Fruit fly (Drosophila melanogaster): ENCODE data around the gene Rala.

Rala gene

DNA sequence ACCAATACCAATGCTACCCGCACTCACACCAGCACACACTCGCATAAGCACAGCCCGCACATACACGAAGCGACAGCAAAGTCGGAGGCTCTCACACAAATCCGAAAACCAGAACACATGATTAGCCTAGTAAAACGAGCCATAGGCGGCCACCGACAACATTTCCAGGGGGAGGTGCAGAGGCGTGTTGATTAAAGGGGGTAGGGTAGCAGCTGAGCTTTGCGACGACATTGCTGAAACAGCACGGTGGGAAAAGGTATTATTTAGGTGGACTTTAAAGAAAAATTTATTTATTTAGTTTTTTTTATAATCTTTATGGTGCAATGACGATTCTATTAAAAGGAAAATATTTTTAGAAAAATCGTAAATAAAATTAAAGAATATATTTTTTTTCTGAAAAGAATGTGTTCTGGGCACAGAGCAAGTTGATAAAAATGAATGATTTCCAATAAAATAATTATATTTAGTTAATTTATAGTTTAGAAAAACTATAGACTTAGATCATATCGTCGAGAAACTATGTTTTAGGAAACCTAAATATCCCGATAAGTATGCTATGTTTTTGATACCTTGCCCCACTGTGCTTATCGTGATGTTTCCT, 24.6 kb upstream of the Rala start (continued):
- TF ChIP-seq trh (GFP tag; optimal IDR thresholded peaks at IDR 0.05): peak; percentile 54
- TF ChIP-seq CG3847 (GFP tag; IDR thresholded peaks at IDR 0.05): peak; percentile 56
- no peak for TF ChIP-seq Dip3 (GFP tag; optimal IDR thresholded peaks at IDR 0.05)
- TF ChIP-seq tna (GFP tag; IDR thresholded peaks at IDR 0.05; ENCODE audit: partially characterized antibody): no peak
- TF ChIP-seq Taf1 (GFP tag; IDR thresholded peaks at IDR 0.05): no peak; the same call in 1 of the 2 replicates
- TF ChIP-seq lola (GFP tag; optimal IDR thresholded peaks at IDR 0.05): peak in 1 of 3 experiments; percentile 89
- TF ChIP-seq Lpt (GFP tag; optimal IDR thresholded peaks at IDR 0.05): no peak
- TF ChIP-seq CG6175 (GFP tag; IDR thresholded peaks at IDR 0.05): peak; percentile 59
- no peak for TF ChIP-seq CG7786 (GFP tag; optimal IDR thresholded peaks at IDR 0.05)
- peak; percentile 52 for TF ChIP-seq Chrac-16 (GFP tag; optimal IDR thresholded peaks at IDR 0.05)
- TF ChIP-seq Optix (GFP tag; IDR thresholded peaks at IDR 0.05): peak; percentile 4; the same call in 1 of the 3 replicates
- TF ChIP-seq CG8359 (GFP tag; optimal IDR thresholded peaks at IDR 0.05; ENCODE audit: borderline replicate concordance): peak; percentile 46
- TF ChIP-seq ase (GFP tag; IDR thresholded peaks at IDR 0.05): peak; percentile 69
- peak; percentile 95 for TF ChIP-seq nmo (GFP tag; optimal IDR thresholded peaks at IDR 0.05)
- TF ChIP-seq HLH4C (GFP tag; IDR thresholded peaks at IDR 0.05; ENCODE audit: partially characterized antibody): no peak
- TF ChIP-seq cg (GFP tag; optimal IDR thresholded peaks at IDR 0.05): no peak
- TF ChIP-seq Rfx (GFP tag; IDR thresholded peaks at IDR 0.05): peak; percentile 81
- peak; percentile 31 for TF ChIP-seq CG1832 (GFP tag; optimal IDR thresholded peaks at IDR 0.05)
- TF ChIP-seq zfh2 (GFP tag; optimal IDR thresholded peaks at IDR 0.05): peak; percentile 39
- peak in 1 of 2 experiments; percentile 20 for TF ChIP-seq crp (GFP tag; optimal IDR thresholded peaks at IDR 0.05)
- TF ChIP-seq tup (GFP tag; optimal IDR thresholded peaks at IDR 0.05): no peak
- TF ChIP-seq CG18011 (GFP tag; optimal IDR thresholded peaks at IDR 0.05): peak; percentile 37
- TF ChIP-seq Fer1 (GFP tag; optimal IDR thresholded peaks at IDR 0.05): peak; percentile 83
- TF ChIP-seq cas (GFP tag; IDR thresholded peaks at IDR 0.05): no peak; the same call in 1 of the 2 replicates
- TF ChIP-seq CG5953 (GFP tag; IDR thresholded peaks at IDR 0.05): peak; percentile 46
- TF ChIP-seq pb (GFP tag; optimal IDR thresholded peaks at IDR 0.05): no peak
- TF ChIP-seq Opbp (GFP tag; IDR thresholded peaks at IDR 0.05; ENCODE audit: partially characterized antibody): no peak
- peak; percentile 30; the same call in 1 of the 3 replicates for TF ChIP-seq zfh1 (GFP tag; IDR thresholded peaks at IDR 0.05)
- TF ChIP-seq ind (GFP tag; optimal IDR thresholded peaks at IDR 0.05): peak; percentile 77
- no peak for TF ChIP-seq ac (GFP tag; optimal IDR thresholded peaks at IDR 0.05)
- TF ChIP-seq Sry-δ (GFP tag; optimal IDR thresholded peaks at IDR 0.05): no peak
- no peak for TF ChIP-seq HmgD (GFP tag; optimal IDR thresholded peaks at IDR 0.05)
- TF ChIP-seq Hr51 (GFP tag; optimal IDR thresholded peaks at IDR 0.05): peak in 1 of 2 experiments; percentile 94
- no peak for TF ChIP-seq CG2199 (GFP tag; IDR thresholded peaks at IDR 0.05)
- no peak for TF ChIP-seq ash1 (GFP tag; optimal IDR thresholded peaks at IDR 0.05)
- TF ChIP-seq chn (GFP tag; optimal IDR thresholded peaks at IDR 0.05): no peak
- TF ChIP-seq vnd (GFP tag; IDR thresholded peaks at IDR 0.05; ENCODE audit: partially characterized antibody): no peak
- peak; percentile 61 for TF ChIP-seq CG15696 (tag; optimal IDR thresholded peaks at IDR 0.05)
- TF ChIP-seq CG18262 (tag; optimal IDR thresholded peaks at IDR 0.05): peak; percentile 96
- TF ChIP-seq CG10267 (tag; optimal IDR thresholded peaks at IDR 0.05): peak; percentile 83
- TF ChIP-seq rib (GFP tag; IDR thresholded peaks at IDR 0.05): no peak; the same call in 1 of the 2 replicates
- peak; percentile 48 for TF ChIP-seq Sry-β (GFP tag; optimal IDR thresholded peaks at IDR 0.05)
- no peak for TF ChIP-seq hb (GFP tag; IDR thresholded peaks at IDR 0.05; ENCODE audit: partially characterized antibody)
- peak; percentile 86 for TF ChIP-seq CG17829 (tag; optimal IDR thresholded peaks at IDR 0.05)
- no peak for TF ChIP-seq dm (GFP tag; optimal IDR thresholded peaks at IDR 0.05)
- TF ChIP-seq CG4424 (GFP tag; optimal IDR thresholded peaks at IDR 0.05): peak; percentile 90
- TF ChIP-seq mam (GFP tag; optimal IDR thresholded peaks at IDR 0.05): no peak
- peak; percentile 26; the same call in 1 of the 3 replicates for TF ChIP-seq Mrtf (GFP tag; IDR thresholded peaks at IDR 0.05)
- no peak for TF ChIP-seq CG13624 (GFP tag; optimal IDR thresholded peaks at IDR 0.05)
